Worm (Caenorhabditis elegans): ENCODE data around the gene srh-281.

ce11 chrV:16190485-16190884 is at the start of gene srh-281:
- no peak for TF ChIP-seq lin-39 (tag; optimal IDR thresholded peaks at IDR 0.05)
- TF ChIP-seq elt-3 (tag; optimal IDR thresholded peaks at IDR 0.05): no peak
- TF ChIP-seq nhr-67 (tag; optimal IDR thresholded peaks at IDR 0.05): no peak
- no peak for TF ChIP-seq nhr-25 (tag; optimal IDR thresholded peaks at IDR 0.05)
- no peak for TF ChIP-seq nhr-11 (tag; optimal IDR thresholded peaks at IDR 0.05)
- TF ChIP-seq nhr-237 (tag; optimal IDR thresholded peaks at IDR 0.05): no peak
- no peak for TF ChIP-seq zag-1 (tag; optimal IDR thresholded peaks at IDR 0.05)

Measured in whole organism, L3 larva.